Worm (Caenorhabditis elegans): Measurements from ENCODE around the gene ceh-16.

DNA sequence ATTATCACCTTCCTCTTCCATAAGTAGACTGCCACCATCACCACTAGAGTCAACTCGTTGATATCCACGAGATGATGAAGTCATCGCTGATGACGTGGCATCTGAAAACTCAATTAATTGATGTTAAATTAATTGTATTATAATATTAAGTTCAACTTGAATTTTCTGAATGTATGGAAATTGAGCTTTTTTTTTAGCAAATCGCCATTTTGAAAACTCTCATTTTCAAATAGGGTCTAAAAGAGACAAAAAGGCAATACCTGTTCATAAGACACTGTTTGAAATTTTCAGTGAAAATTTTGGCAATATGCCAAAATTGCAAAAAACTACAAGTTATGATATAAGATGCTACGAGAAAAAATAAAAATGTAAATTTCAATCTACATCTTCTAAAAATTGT lies 21.1 kb downstream of the ceh-16 start, which contains the start of gene twk-7:
- TF ChIP-seq unc-55 (GFP tag; optimal IDR thresholded peaks at IDR 0.05) = no peak
- no peak for TF ChIP-seq ceh-9 (tag; optimal IDR thresholded peaks at IDR 0.05)
- no peak for TF ChIP-seq hlh-6 (tag; optimal IDR thresholded peaks at IDR 0.05)
- no peak for TF ChIP-seq eyg-1 (tag; optimal IDR thresholded peaks at IDR 0.05)
- no peak for TF ChIP-seq pqm-1 (tag; optimal IDR thresholded peaks at IDR 0.05)
